Fruit fly (Drosophila melanogaster): ENCODE data around the gene Atg101.

Gene Atg101

dm6 chrX:18788143-18788745, 3.2 kb upstream of the Atg101 start, which contains the start of the genes CG6961 and S6KL (continued):
- no peak for TF ChIP-seq CG4404 (GFP tag; IDR thresholded peaks at IDR 0.05)
- TF ChIP-seq Ets65A (GFP tag): peak; percentile 86
- peak; percentile 76 for TF ChIP-seq Lhr (GFP tag; optimal IDR thresholded peaks at IDR 0.05)
- TF ChIP-seq CG1832 (GFP tag; optimal IDR thresholded peaks at IDR 0.05): no peak
- TF ChIP-seq Deaf1 (tag; optimal IDR thresholded peaks at IDR 0.05): peak; percentile 21
- peak; percentile 15 for TF ChIP-seq CG33213 (GFP tag; optimal IDR thresholded peaks at IDR 0.05)
- TF ChIP-seq corto (GFP tag; optimal IDR thresholded peaks at IDR 0.05): no peak
- peak; percentile 29 for TF ChIP-seq CG4617 (GFP tag; optimal IDR thresholded peaks at IDR 0.05; ENCODE audit: borderline replicate concordance)
- TF ChIP-seq nmo (GFP tag; optimal IDR thresholded peaks at IDR 0.05): peak; percentile 60
- TF ChIP-seq trem (tag; optimal IDR thresholded peaks at IDR 0.05): peak; percentile 56
- TF ChIP-seq Sry-δ (GFP tag; optimal IDR thresholded peaks at IDR 0.05): peak; percentile 86
- TF ChIP-seq CG30020 (tag; optimal IDR thresholded peaks at IDR 0.05): peak; percentile 95
- TF ChIP-seq CG17186 (GFP tag; optimal IDR thresholded peaks at IDR 0.05): peak; percentile 62
- no peak for TF ChIP-seq Usf (GFP tag; optimal IDR thresholded peaks at IDR 0.05)
- TF ChIP-seq CG2712 (tag; optimal IDR thresholded peaks at IDR 0.05): peak; percentile 22
- TF ChIP-seq peb (GFP tag; IDR thresholded peaks at IDR 0.05): no peak
- TF ChIP-seq CG9727 (GFP tag; optimal IDR thresholded peaks at IDR 0.05): peak; percentile 11
- peak; percentile 50 for TF ChIP-seq CG12659 (GFP tag; optimal IDR thresholded peaks at IDR 0.05)
- TF ChIP-seq MBD-R2 (GFP tag; IDR thresholded peaks at IDR 0.05): peak; percentile 43
- TF ChIP-seq sug (tag; optimal IDR thresholded peaks at IDR 0.05): peak; percentile 2
- TF ChIP-seq CG1024 (GFP tag; IDR thresholded peaks at IDR 0.05): 0 out of 2 replicates have a peak, but pooled peaks have one; percentile 34
- no peak for TF ChIP-seq Nf-YA (GFP tag; IDR thresholded peaks at IDR 0.05)
- no peak for TF ChIP-seq CG10274 (GFP tag; optimal IDR thresholded peaks at IDR 0.05)
- 0 out of 2 replicates have a peak, but pooled peaks have one; percentile 22 for TF ChIP-seq CG6272 (GFP tag; IDR thresholded peaks at IDR 0.05)
- TF ChIP-seq Stat92E (GFP tag; optimal IDR thresholded peaks at IDR 0.05): no peak
- no peak for TF ChIP-seq stc (GFP tag; IDR thresholded peaks at IDR 0.05)
- no peak for TF ChIP-seq CG16863 (GFP tag; optimal IDR thresholded peaks at IDR 0.05)
- TF ChIP-seq CG14860 (GFP tag; IDR thresholded peaks at IDR 0.05; ENCODE audit: partially characterized antibody): peak; percentile 67
- no peak for TF ChIP-seq Atf3 (GFP tag; optimal IDR thresholded peaks at IDR 0.05)
- peak; percentile 84 for TF ChIP-seq ewg (GFP tag; optimal IDR thresholded peaks at IDR 0.05)
- no peak for TF ChIP-seq prd (optimal IDR thresholded peaks at IDR 0.05)
- no peak for TF ChIP-seq prd (GFP tag; IDR thresholded peaks at IDR 0.05)
- TF ChIP-seq CG2202 (tag; optimal IDR thresholded peaks at IDR 0.05): no peak
- TF ChIP-seq CoRest (tag; optimal IDR thresholded peaks at IDR 0.05): peak; percentile 44
- peak; percentile 43 for TF ChIP-seq CG3847 (GFP tag; IDR thresholded peaks at IDR 0.05)
- TF ChIP-seq row (GFP tag; IDR thresholded peaks at IDR 0.05): peak; percentile 76
- TF ChIP-seq CG2129 (GFP tag; IDR thresholded peaks at IDR 0.05; ENCODE audit: partially characterized antibody): peak; percentile 47; the same call in 1 of the 2 replicates
- TF ChIP-seq luna (GFP tag; optimal IDR thresholded peaks at IDR 0.05): no peak
- no peak for TF ChIP-seq bigmax (GFP tag; optimal IDR thresholded peaks at IDR 0.05)
- peak; percentile 61; the same call in 2 of the 3 replicates for TF ChIP-seq CG34224 (GFP tag; IDR thresholded peaks at IDR 0.05; ENCODE audit: partially characterized antibody)
- TF ChIP-seq HLH4C (GFP tag; IDR thresholded peaks at IDR 0.05; ENCODE audit: partially characterized antibody): peak; percentile 65; the same call in 2 of the 3 replicates
- peak; percentile 57 for TF ChIP-seq hkb (optimal IDR thresholded peaks at IDR 0.05)
- TF ChIP-seq hkb (GFP tag; IDR thresholded peaks at IDR 0.05): no peak
- TF ChIP-seq Dp (GFP tag; optimal IDR thresholded peaks at IDR 0.05): peak; percentile 39
- no peak for TF ChIP-seq CG7372 (GFP tag; IDR thresholded peaks at IDR 0.05)
- peak; percentile 31 for TF ChIP-seq nerfin-1 (tag; optimal IDR thresholded peaks at IDR 0.05)
- peak; percentile 54; the same call in 1 of the 3 replicates for TF ChIP-seq mld (GFP tag; IDR thresholded peaks at IDR 0.05; ENCODE audit: partially characterized antibody)
- no peak for TF ChIP-seq CG12769 (tag; optimal IDR thresholded peaks at IDR 0.05)
- TF ChIP-seq crp (GFP tag; optimal IDR thresholded peaks at IDR 0.05): no peak
